Worm (Caenorhabditis elegans): ENCODE results near the gene nlp-45.

DNA sequence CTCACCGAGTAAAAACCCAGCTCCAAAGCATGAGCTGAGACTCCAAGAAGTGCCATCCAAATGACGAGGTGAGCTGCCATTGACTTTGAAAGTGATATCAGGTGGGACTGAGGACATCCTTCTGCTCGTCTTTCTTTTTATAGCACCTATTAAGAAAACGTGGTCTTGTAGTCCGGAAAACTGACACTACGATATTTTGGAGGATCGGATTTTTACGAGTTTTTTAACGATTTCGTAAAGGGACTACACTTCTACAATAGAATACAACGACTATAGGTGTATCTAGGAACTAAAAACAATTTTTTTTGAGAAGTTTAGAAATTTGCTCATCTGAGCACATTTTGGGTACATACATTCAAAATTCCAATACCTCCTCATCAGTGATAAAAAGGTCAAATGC is 4.7 kb upstream of the nlp-45 start, which contains the start of gene nlp-23:
- no peak for TF ChIP-seq aly-2 (tag; optimal IDR thresholded peaks at IDR 0.05)
- no peak for TF ChIP-seq isw-1 (GFP tag; IDR thresholded peaks at IDR 0.05)
- TF ChIP-seq egl-27 (tag; optimal IDR thresholded peaks at IDR 0.05), result no peak
- no peak for TF ChIP-seq nhr-19 (GFP tag; conservative IDR thresholded peaks at IDR 0.05)
- no peak for TF ChIP-seq efl-1 (optimal IDR thresholded peaks at IDR 0.05)
- no peak for TF ChIP-seq efl-1 (GFP tag; optimal IDR thresholded peaks at IDR 0.05 in 1 of 2)
- no peak for TF ChIP-seq dpl-1 (GFP tag; optimal IDR thresholded peaks at IDR 0.05)

Measured in whole organism, L1 larva.